Worm (Caenorhabditis elegans): ENCODE data around the gene C34E10.9.
A peak's percentile ranks its signal among the peaks of the same experiment; 100 is the strongest.

C34E10.9 gene

DNA sequence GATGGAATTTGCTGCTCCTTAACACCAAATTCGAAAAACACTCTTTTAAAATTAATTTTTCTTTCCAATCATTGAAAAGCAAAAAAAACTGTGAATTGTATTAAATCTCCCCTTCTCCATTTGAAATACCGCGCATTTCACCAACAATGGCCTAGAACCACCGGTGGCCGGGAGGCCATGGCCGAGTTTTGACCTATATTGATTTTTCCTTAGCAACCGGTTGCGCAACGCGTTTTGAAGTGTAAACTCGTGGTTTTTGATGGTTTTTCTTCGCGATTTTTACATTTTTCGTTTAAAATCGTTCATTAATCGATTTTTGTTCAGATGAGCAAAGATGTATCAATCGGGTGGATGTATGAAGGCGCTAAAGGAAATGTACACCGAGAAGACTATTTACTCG lies 45.1 kb upstream of the C34E10.9 start, which contains the start of gene mog-3 (continued):
- TF ChIP-seq unc-3 (GFP tag; conservative IDR thresholded peaks at IDR 0.05) (peak; percentile 32; the same call in 1 of the 2 replicates), unc-3 (tag; optimal IDR thresholded peaks at IDR 0.05) (no peak), lin-11 (tag; optimal IDR thresholded peaks at IDR 0.05) (no peak), fkh-10 (GFP tag; optimal IDR thresholded peaks at IDR 0.05) (no peak), unc-86 (tag; optimal IDR thresholded peaks at IDR 0.05) (peak; percentile 17), ceh-22 (tag; optimal IDR thresholded peaks at IDR 0.05) (no peak), ztf-16 (tag; optimal IDR thresholded peaks at IDR 0.05) (peak; percentile 30), fax-1 (tag; optimal IDR thresholded peaks at IDR 0.05) (peak; percentile 68), odd-2 (tag; optimal IDR thresholded peaks at IDR 0.05) (no peak), pqm-1 (tag; optimal IDR thresholded peaks at IDR 0.05) (peak; percentile 50), dmd-4 (tag; optimal IDR thresholded peaks at IDR 0.05; ENCODE audit: borderline replicate concordance) (no peak), syd-9 (tag; optimal IDR thresholded peaks at IDR 0.05) (no peak), mec-3 (tag; optimal IDR thresholded peaks at IDR 0.05; ENCODE audit: borderline replicate concordance) (peak; percentile 88), pha-2 (tag; optimal IDR thresholded peaks at IDR 0.05) (no peak), rnt-1 (tag; optimal IDR thresholded peaks at IDR 0.05) (peak; percentile 87), ceh-45 (GFP tag; IDR thresholded peaks at IDR 0.05) (no peak), sdc-2 (tag; optimal IDR thresholded peaks at IDR 0.05) (no peak), ceh-19 (GFP tag; optimal IDR thresholded peaks at IDR 0.05) (no peak), pat-9 (tag; optimal IDR thresholded peaks at IDR 0.05) (no peak), madf-2 (tag; optimal IDR thresholded peaks at IDR 0.05) (peak; percentile 26), hlh-30 (tag; optimal IDR thresholded peaks at IDR 0.05; ENCODE audit: insufficient read depth) (peak; percentile 12), elt-2 (tag; optimal IDR thresholded peaks at IDR 0.05) (peak; percentile 64), hlh-13 (GFP tag; optimal IDR thresholded peaks at IDR 0.05) (peak; percentile 32), F13H6.1 (tag; optimal IDR thresholded peaks at IDR 0.05) (peak; percentile 59), ceh-31 (tag; optimal IDR thresholded peaks at IDR 0.05) (peak; percentile 97), ceh-2 (tag; optimal IDR thresholded peaks at IDR 0.05) (peak; percentile 92), nhr-11 (tag; optimal IDR thresholded peaks at IDR 0.05) (no peak), eyg-1 (tag; optimal IDR thresholded peaks at IDR 0.05) (no peak), lim-6 (tag; optimal IDR thresholded peaks at IDR 0.05) (peak; percentile 82), tbx-7 (tag; optimal IDR thresholded peaks at IDR 0.05) (peak; percentile 89), ceh-34 (tag; optimal IDR thresholded peaks at IDR 0.05) (peak; percentile 33), fkh-6 (tag; optimal IDR thresholded peaks at IDR 0.05) (peak; percentile 69), ceh-30 (tag; optimal IDR thresholded peaks at IDR 0.05) (no peak), elt-4 (tag; optimal IDR thresholded peaks at IDR 0.05) (no peak)

- peak; percentile 69 for TF ChIP-seq fax-1 (tag; optimal IDR thresholded peaks at IDR 0.05)
- peak; percentile 67 for TF ChIP-seq ceh-18 (tag; optimal IDR thresholded peaks at IDR 0.05)
- TF ChIP-seq hlh-13 (GFP tag; optimal IDR thresholded peaks at IDR 0.05) = peak; percentile 70
- peak; percentile 35 for TF ChIP-seq ceh-24 (tag; optimal IDR thresholded peaks at IDR 0.05)
- peak; percentile 73 for TF ChIP-seq che-1 (tag; optimal IDR thresholded peaks at IDR 0.05)
- TF ChIP-seq K09A11.1 (tag; optimal IDR thresholded peaks at IDR 0.05; ENCODE audit: insufficient read depth) = no peak
- no peak for TF ChIP-seq zip-5 (tag; optimal IDR thresholded peaks at IDR 0.05)
- TF ChIP-seq ttx-3 (tag; optimal IDR thresholded peaks at IDR 0.05) = peak; percentile 61
- TF ChIP-seq Y22D7AL.16 (tag; optimal IDR thresholded peaks at IDR 0.05) = peak; percentile 51
- TF ChIP-seq rnt-1 (tag; optimal IDR thresholded peaks at IDR 0.05) = peak; percentile 44
- peak; percentile 59 for TF ChIP-seq C38D4.7 (GFP tag; optimal IDR thresholded peaks at IDR 0.05)
- peak; percentile 24 for TF ChIP-seq ceh-48 (tag; optimal IDR thresholded peaks at IDR 0.05)
- peak; percentile 56 for TF ChIP-seq T23F11.4 (GFP tag; optimal IDR thresholded peaks at IDR 0.05)
- TF ChIP-seq hlh-8 (tag; optimal IDR thresholded peaks at IDR 0.05) = no peak
- TF ChIP-seq tbx-7 (tag; optimal IDR thresholded peaks at IDR 0.05) = no peak
- no peak for TF ChIP-seq nfya-1 (tag; optimal IDR thresholded peaks at IDR 0.05)
- TF ChIP-seq unc-86 (tag; optimal IDR thresholded peaks at IDR 0.05) = peak; percentile 40
- peak; percentile 70 for TF ChIP-seq madf-2 (tag; optimal IDR thresholded peaks at IDR 0.05)
- TF ChIP-seq sdc-2 (tag; optimal IDR thresholded peaks at IDR 0.05) = peak; percentile 54
- TF ChIP-seq hlh-15 (tag; optimal IDR thresholded peaks at IDR 0.05) = peak; percentile 20
- peak; percentile 50 for TF ChIP-seq elt-2 (tag; optimal IDR thresholded peaks at IDR 0.05)
- TF ChIP-seq mec-3 (tag; optimal IDR thresholded peaks at IDR 0.05; ENCODE audit: borderline replicate concordance) = no peak
- TF ChIP-seq odd-2 (tag; optimal IDR thresholded peaks at IDR 0.05) = no peak
- peak; percentile 46 for TF ChIP-seq syd-9 (tag; optimal IDR thresholded peaks at IDR 0.05)
- TF ChIP-seq pha-2 (tag; optimal IDR thresholded peaks at IDR 0.05) = peak; percentile 14
- peak; percentile 71 for TF ChIP-seq unc-3 (GFP tag; conservative IDR thresholded peaks at IDR 0.05)
- peak; percentile 37 for TF ChIP-seq unc-3 (tag; optimal IDR thresholded peaks at IDR 0.05)
- TF ChIP-seq lin-11 (tag; optimal IDR thresholded peaks at IDR 0.05) = peak; percentile 37
- TF ChIP-seq ceh-22 (tag; optimal IDR thresholded peaks at IDR 0.05) = no peak
- peak; percentile 15 for TF ChIP-seq ceh-34 (tag; optimal IDR thresholded peaks at IDR 0.05)
- peak; percentile 54 for TF ChIP-seq hlh-6 (tag; optimal IDR thresholded peaks at IDR 0.05)
- TF ChIP-seq eyg-1 (tag; optimal IDR thresholded peaks at IDR 0.05) = no peak
- peak; percentile 85 for TF ChIP-seq ceh-45 (GFP tag; IDR thresholded peaks at IDR 0.05)
- peak; percentile 61 for TF ChIP-seq pat-9 (tag; optimal IDR thresholded peaks at IDR 0.05)
- TF ChIP-seq tbx-2 (tag; optimal IDR thresholded peaks at IDR 0.05) = peak; percentile 52
These were observed 42.5 kb upstream of the C34E10.9 start for ce11 chrIII:5305725-5306124.
